Fruit fly (Drosophila melanogaster) whole organism, prepupa: ENCODE measurements around the gene obst-H.

Experiments used
- CG10631 ChIP-seq: fragments of 200-800 bp; sonication (Bioruptor generic); optimal IDR thresholded peaks from 2 replicates; lab custom pipeline; 2016; ENCODE audit warnings: missing biosample characterization, missing genetic modification characterization
- CG11294 ChIP-seq: fragments of 200-800 bp; sonication (Bioruptor generic); IDR thresholded peaks from 2 replicates; pipeline ENCODE4 v1.3.6; 2022; ENCODE audit warnings: missing biosample characterization, missing genetic modification characterization
- CG16779 ChIP-seq: fragments of 200-800 bp; sonication (Bioruptor generic); optimal IDR thresholded peaks from 3 replicates; lab custom pipeline; 2017; ENCODE audit warnings: missing biosample characterization, mild to moderate bottlenecking, missing genetic modification characterization
- CG6276 ChIP-seq: fragments of 200-800 bp; sonication (Bioruptor generic); optimal IDR thresholded peaks from 2 replicates; lab custom pipeline; 2017; ENCODE audit warnings: missing biosample characterization, mild to moderate bottlenecking, missing genetic modification characterization
- Eip75B ChIP-seq: fragments of 200-800 bp; sonication (Bioruptor generic); optimal IDR thresholded peaks from 3 replicates; lab custom pipeline; 2016; ENCODE audit warnings: missing biosample characterization, missing genetic modification characterization
- Gug ChIP-seq: fragments of 200-800 bp; sonication (Bioruptor generic); IDR thresholded peaks from 2 replicates; pipeline ENCODE4 v1.3.6; 2022; ENCODE audit warnings: missing biosample characterization, missing genetic modification characterization
- Smox ChIP-seq: fragments of 200-800 bp; sonication (Bioruptor generic); optimal IDR thresholded peaks from 3 replicates; lab custom pipeline; 2016; ENCODE audit warnings: missing biosample characterization, missing genetic modification characterization
- lz ChIP-seq: fragments of 200-800 bp; sonication (Bioruptor generic); optimal IDR thresholded peaks from 3 replicates; lab custom pipeline; 2016; ENCODE audit warnings: missing biosample characterization, missing genetic modification characterization

- TF ChIP-seq CG16779 (tag; lab: Kevin White, UChicago), result no peak
- TF ChIP-seq lz (GFP tag; lab: Kevin White, UChicago), result no peak
- no peak for TF ChIP-seq CG6276 (GFP tag; lab: Kevin White, UChicago)
- TF ChIP-seq CG11294 (GFP tag; lab: Robert Waterston, UW), result no peak
- TF ChIP-seq Gug, result no peak
- TF ChIP-seq Eip75B (GFP tag; lab: Kevin White, UChicago), result no peak
- no peak for TF ChIP-seq Smox (GFP tag; lab: Kevin White, UChicago)
- no peak for TF ChIP-seq CG10631 (GFP tag; lab: Kevin White, UChicago)
Observed at dm6 chr3L:15494599-15495271, 34.3 kb downstream of the obst-H start.
